Fruit fly (Drosophila melanogaster) whole organism, embryonic: ENCODE results near the gene CG11294.

Source experiments
- CG16863 ChIP-seq: fragments of 200-800 bp; sonication (Bioruptor generic); optimal IDR thresholded peaks from 3 replicates; lab custom pipeline; 2016; ENCODE audit warnings: missing biosample characterization, missing genetic modification characterization
- CG17612 ChIP-seq: fragments of 200-800 bp; sonication (Bioruptor generic); IDR thresholded peaks from 2 replicates; pipeline ENCODE4 v1.3.6; 2022; ENCODE audit warnings: missing biosample characterization, missing genetic modification characterization
- Camta ChIP-seq: fragments of 200-800 bp; sonication (Bioruptor generic); optimal IDR thresholded peaks from 2 replicates; lab custom pipeline; 2016; ENCODE audit warnings: missing biosample characterization, missing genetic modification characterization
- amos ChIP-seq: fragments of 200-800 bp; sonication (Bioruptor generic); IDR thresholded peaks from 2 replicates; pipeline ENCODE4 v1.3.6; 2022; ENCODE audit warnings: missing biosample characterization, missing genetic modification characterization; ENCODE audit not compliant: partially characterized antibody
- bcd ChIP-seq: fragments of 200-800 bp; sonication (Bioruptor generic); optimal IDR thresholded peaks from 2 replicates; lab custom pipeline; 2017; ENCODE audit warnings: missing biosample characterization, mild to moderate bottlenecking, missing genetic modification characterization
- fd96Cb ChIP-seq: fragments of 200-800 bp; sonication (Bioruptor generic); optimal IDR thresholded peaks from 2 replicates; lab custom pipeline; 2018; ENCODE audit warnings: missing biosample characterization, mild to moderate bottlenecking, missing genetic modification characterization, moderate library complexity
- h ChIP-seq: fragments of >200 bp; optimal IDR thresholded peaks from 2 replicates; lab custom pipeline; 2017
- sug ChIP-seq: fragments of 200-800 bp; optimal IDR thresholded peaks from 2 replicates; lab custom pipeline; 2019; ENCODE audit warnings: missing biosample characterization, mild to moderate bottlenecking, missing genetic modification characterization, moderate library complexity
- zf30C ChIP-seq: fragments of 200-800 bp; sonication (Bioruptor generic); optimal IDR thresholded peaks from 3 replicates; lab custom pipeline; 2018; ENCODE audit warnings: missing biosample characterization, mild to moderate bottlenecking, missing genetic modification characterization

- TF ChIP-seq bcd (no peak), fd96Cb (no peak), sug (no peak), h (lab: Kevin White, UChicago) (no peak), zf30C (no peak), CG17612 (GFP tag; lab: Robert Waterston, UW) (no peak), amos (GFP tag; lab: Robert Waterston, UW) (no peak), CG16863 (no peak), Camta (GFP tag; lab: Kevin White, UChicago) (no peak)
Observed at dm6 chrX:8724815-8725214, 31.4 kb upstream of the CG11294 start.
